Worm (Caenorhabditis elegans) whole organism, L3 larva: ENCODE measurements around the gene Y49F6A.11.

Experiments used
- ama-1 ChIP-seq: fragments of 150-350 bp; optimal IDR thresholded peaks from 2 replicates; lab custom pipeline; 2018
- elt-2 ChIP-seq: sonication (generic microtip); optimal IDR thresholded peaks from 2 replicates; lab custom pipeline; 2016; ENCODE audit warnings: missing genetic modification reagents, mild to moderate bottlenecking, missing genetic modification characterization, missing compliant biosample characterization
- nhr-237 ChIP-seq: fragments of 150-350 bp; optimal IDR thresholded peaks from 2 replicates; lab custom pipeline; 2014; ENCODE audit warnings: missing biosample characterization, missing genetic modification characterization
- nhr-28 ChIP-seq: fragments of 150-350 bp; optimal IDR thresholded peaks from 2 replicates; lab custom pipeline; 2014; ENCODE audit warnings: missing biosample characterization, missing genetic modification characterization
- nhr-77 ChIP-seq: fragments of 150-350 bp; optimal IDR thresholded peaks from 2 replicates; lab custom pipeline; 2014; ENCODE audit warnings: missing biosample characterization, missing genetic modification characterization

- TF ChIP-seq ama-1 (lab: Kevin White, UChicago) (no peak), nhr-237 (no peak), elt-2 (tag; lab: Kevin White, UChicago) (no peak), nhr-28 (tag; lab: Kevin White, UChicago) (no peak), nhr-77 (tag; lab: Kevin White, UChicago) (no peak)
Observed at ce11 chrII:3561561-3561960, 37.1 kb downstream of the Y49F6A.11 start, which contains the start of gene W10G11.2.
